Fruit fly (Drosophila melanogaster) whole organism, embryonic: ENCODE results near the gene AIMP2.

ENCODE experiments used
- Antp ChIP-seq: fragments of 200-800 bp; sonication (Bioruptor generic); optimal IDR thresholded peaks from 3 replicates; lab custom pipeline; 2016; ENCODE audit warnings: missing biosample characterization, missing genetic modification characterization
- Atf-2 ChIP-seq: fragments of 200-800 bp; sonication (Bioruptor generic); optimal IDR thresholded peaks from 2 replicates; lab custom pipeline; 2016; ENCODE audit warnings: missing biosample characterization, missing genetic modification characterization
- CG10565 ChIP-seq: fragments of 200-800 bp; sonication (Bioruptor generic); optimal IDR thresholded peaks from 3 replicates; lab custom pipeline; 2016; ENCODE audit warnings: missing biosample characterization, mild to moderate bottlenecking, missing genetic modification characterization
- CG11247 ChIP-seq: fragments of 200-800 bp; sonication (Bioruptor generic); IDR thresholded peaks from 2 replicates; pipeline ENCODE4 v1.3.6; 2022; ENCODE audit warnings: missing biosample characterization, missing genetic modification characterization
- CG11504 ChIP-seq: fragments of 200-800 bp; sonication (Bioruptor generic); optimal IDR thresholded peaks from 3 replicates; lab custom pipeline; 2019; ENCODE audit warnings: missing biosample characterization, mild to moderate bottlenecking, missing genetic modification characterization, moderate library complexity
- CG14441 ChIP-seq: fragments of 200-800 bp; sonication (Bioruptor generic); IDR thresholded peaks from 2 replicates; pipeline ENCODE4 v1.3.6; 2022; ENCODE audit warnings: missing biosample characterization, missing genetic modification characterization
- CG15073 ChIP-seq: fragments of 200-800 bp; sonication (Bioruptor generic); optimal IDR thresholded peaks from 2 replicates; lab custom pipeline; 2016; ENCODE audit warnings: missing biosample characterization, missing genetic modification characterization
- CG2712 ChIP-seq: fragments of 200-800 bp; optimal IDR thresholded peaks from 3 replicates; lab custom pipeline; 2019; ENCODE audit warnings: missing biosample characterization, mild to moderate bottlenecking, missing genetic modification characterization, moderate library complexity
- CG3065 ChIP-seq: fragments of 200-800 bp; sonication (Bioruptor generic); optimal IDR thresholded peaks from 2 replicates; lab custom pipeline; 2016; ENCODE audit warnings: missing biosample characterization, missing genetic modification characterization
- CG4360 ChIP-seq: fragments of 200-800 bp; sonication (Bioruptor generic); IDR thresholded peaks from 2 replicates; pipeline ENCODE4 v1.3.6; 2022; ENCODE audit warnings: missing biosample characterization, missing genetic modification characterization
- CG4424 ChIP-seq: fragments of 200-800 bp; sonication (Bioruptor generic); optimal IDR thresholded peaks from 3 replicates; lab custom pipeline; 2016; ENCODE audit warnings: missing biosample characterization, missing genetic modification characterization
- CG5245 ChIP-seq: fragments of 200-800 bp; sonication (Bioruptor generic); optimal IDR thresholded peaks from 3 replicates; lab custom pipeline; 2016; ENCODE audit warnings: missing biosample characterization, missing genetic modification characterization
- CG7556 ChIP-seq: fragments of 200-800 bp; sonication (Bioruptor generic); optimal IDR thresholded peaks from 2 replicates; lab custom pipeline; 2017; ENCODE audit warnings: missing biosample characterization, mild to moderate bottlenecking, missing genetic modification characterization
- CG7786 ChIP-seq: fragments of 200-800 bp; sonication (Bioruptor generic); optimal IDR thresholded peaks from 2 replicates; lab custom pipeline; 2016; ENCODE audit warnings: missing biosample characterization, missing genetic modification characterization
- CG9437 ChIP-seq: fragments of 200-800 bp; sonication (Bioruptor generic); optimal IDR thresholded peaks from 2 replicates; lab custom pipeline; 2018; ENCODE audit warnings: missing biosample characterization, mild to moderate bottlenecking, missing genetic modification characterization
- CoRest ChIP-seq: fragments of 200-800 bp; sonication (Bioruptor generic); optimal IDR thresholded peaks from 3 replicates; lab custom pipeline; 2018; ENCODE audit warnings: missing biosample characterization, mild to moderate bottlenecking, missing genetic modification characterization, moderate library complexity
- D ChIP-seq, 2 experiments: fragments of 200-800 bp in 1 of 2; fragments of >200 bp in 1 of 2; sonication (Bioruptor generic) in 1 of 2; optimal IDR thresholded peaks; 2 replicates in 1 of 2; 3 replicates in 1 of 2; lab custom pipeline; 2017; ENCODE audit warnings: mild to moderate bottlenecking in 1 of 2, missing biosample characterization in 1 of 2, missing genetic modification characterization in 1 of 2, missing genetic modification reagents in 1 of 2
- D19A ChIP-seq: fragments of 200-800 bp; optimal IDR thresholded peaks from 3 replicates; lab custom pipeline; 2019; ENCODE audit warnings: missing biosample characterization, mild to moderate bottlenecking, missing genetic modification characterization, moderate library complexity
- Ets65A ChIP-seq: fragments of 200-800 bp; sonication (Bioruptor generic); peaks from one replicate; lab custom pipeline; 2016; ENCODE audit warnings: missing biosample characterization, missing genetic modification characterization
- Hmr ChIP-seq: fragments of 200-800 bp; sonication (Bioruptor generic); optimal IDR thresholded peaks from 3 replicates; lab custom pipeline; 2017; ENCODE audit warnings: mild to moderate bottlenecking, missing biosample characterization, missing genetic modification reagents, missing genetic modification characterization
- Hr51 ChIP-seq, 2 experiments: fragments of 200-800 bp; sonication (Bioruptor generic); optimal IDR thresholded peaks; 2 replicates in 1 of 2; 3 replicates in 1 of 2; lab custom pipeline; 2016 to 2018; ENCODE audit warnings: missing biosample characterization in 2 of 2, missing genetic modification characterization in 2 of 2, mild to moderate bottlenecking in 1 of 2, moderate library complexity in 1 of 2
- Hr78 ChIP-seq, 2 experiments: fragments of 200-800 bp in 1 of 2; fragments of >200 bp in 1 of 2; sonication (Bioruptor generic) in 1 of 2; optimal IDR thresholded peaks; 2 replicates each; lab custom pipeline; 2017 to 2019; ENCODE audit warnings: missing biosample characterization in 2 of 2, missing genetic modification characterization in 2 of 2, mild to moderate bottlenecking in 1 of 2, moderate library complexity in 1 of 2
- Nf-YC ChIP-seq: fragments of 200-800 bp; optimal IDR thresholded peaks from 3 replicates; lab custom pipeline; 2019; ENCODE audit warnings: missing biosample characterization, mild to moderate bottlenecking, missing genetic modification characterization, moderate library complexity
- Opbp ChIP-seq: fragments of 200-800 bp; sonication (Bioruptor generic); IDR thresholded peaks from 3 replicates; pipeline ENCODE4 v1.3.6; 2022; ENCODE audit warnings: missing biosample characterization, missing genetic modification characterization; ENCODE audit not compliant: partially characterized antibody
- Side ChIP-seq: fragments of 200-800 bp; sonication (Bioruptor generic); optimal IDR thresholded peaks from 2 replicates; lab custom pipeline; 2016; ENCODE audit warnings: missing biosample characterization, missing genetic modification characterization
- Sry-β ChIP-seq: fragments of 200-800 bp; sonication (Bioruptor generic); optimal IDR thresholded peaks from 2 replicates; lab custom pipeline; 2018; ENCODE audit warnings: missing biosample characterization, mild to moderate bottlenecking, missing genetic modification characterization, moderate library complexity
- bab2 ChIP-seq: fragments of 200-800 bp; sonication (Bioruptor generic); optimal IDR thresholded peaks from 2 replicates; lab custom pipeline; 2016; ENCODE audit warnings: missing biosample characterization, missing genetic modification characterization
- bbx ChIP-seq: fragments of 200-800 bp; sonication (Bioruptor generic); IDR thresholded peaks from 2 replicates; pipeline ENCODE4 v1.3.6; 2022; ENCODE audit warnings: missing biosample characterization, missing genetic modification characterization; ENCODE audit not compliant: partially characterized antibody
- ci ChIP-seq: fragments of 200-800 bp; sonication (Bioruptor generic); IDR thresholded peaks from 3 replicates; pipeline ENCODE4 v1.3.6; 2022; ENCODE audit warnings: missing biosample characterization, missing genetic modification characterization
- dimm ChIP-seq: fragments of 200-800 bp; sonication (Bioruptor generic); IDR thresholded peaks from 2 replicates; pipeline ENCODE4 v1.3.6; 2022; ENCODE audit warnings: missing biosample characterization, missing genetic modification characterization
- dmrt11E ChIP-seq: fragments of 200-800 bp; sonication (Bioruptor generic); optimal IDR thresholded peaks from 3 replicates; lab custom pipeline; 2018; ENCODE audit warnings: missing biosample characterization, mild to moderate bottlenecking, missing genetic modification characterization, moderate library complexity
- hb ChIP-seq: fragments of 200-800 bp; sonication (Bioruptor generic); IDR thresholded peaks from 3 replicates; pipeline ENCODE4 v1.3.6; 2022; ENCODE audit warnings: missing biosample characterization, missing genetic modification characterization; ENCODE audit not compliant: partially characterized antibody
- hbn ChIP-seq: fragments of 200-800 bp; sonication (Bioruptor generic); IDR thresholded peaks from 2 replicates; pipeline ENCODE4 v1.3.6; 2022; ENCODE audit warnings: missing biosample characterization, missing genetic modification characterization; ENCODE audit not compliant: partially characterized antibody
- inv ChIP-seq: fragments of 200-800 bp; sonication (Bioruptor generic); IDR thresholded peaks from 2 replicates; pipeline ENCODE4 v1.3.6; 2022; ENCODE audit warnings: missing biosample characterization, missing genetic modification characterization; ENCODE audit not compliant: partially characterized antibody
- jing ChIP-seq: fragments of 200-800 bp; sonication (Bioruptor generic); optimal IDR thresholded peaks from 2 replicates; lab custom pipeline; 2018; ENCODE audit warnings: missing biosample characterization, mild to moderate bottlenecking, missing genetic modification characterization
- kni ChIP-seq: fragments of 200-800 bp; sonication (Bioruptor generic); optimal IDR thresholded peaks from 3 replicates; lab custom pipeline; 2017; ENCODE audit warnings: mild to moderate bottlenecking, missing biosample characterization, missing genetic modification reagents, missing genetic modification characterization
- lab ChIP-seq: fragments of 200-800 bp; sonication (Bioruptor generic); optimal IDR thresholded peaks from 3 replicates; lab custom pipeline; 2017; ENCODE audit warnings: missing biosample characterization, missing genetic modification characterization, mild to moderate bottlenecking, moderate library complexity, missing genetic modification reagents
- lbe ChIP-seq: fragments of 200-800 bp; sonication (Bioruptor generic); optimal IDR thresholded peaks from 2 replicates; lab custom pipeline; 2016; ENCODE audit warnings: missing biosample characterization, mild to moderate bottlenecking, missing genetic modification characterization
- lilli ChIP-seq: fragments of 200-800 bp; sonication (Bioruptor generic); optimal IDR thresholded peaks from 3 replicates; lab custom pipeline; 2016; ENCODE audit warnings: missing biosample characterization, missing genetic modification characterization
- lmd ChIP-seq: fragments of 200-800 bp; sonication (Bioruptor generic); IDR thresholded peaks from 2 replicates; pipeline ENCODE4 v1.3.6; 2022; ENCODE audit warnings: missing biosample characterization, missing genetic modification characterization
- luna ChIP-seq: fragments of 200-800 bp; sonication (Bioruptor generic); optimal IDR thresholded peaks from 2 replicates; lab custom pipeline; 2016; ENCODE audit warnings: missing biosample characterization, missing genetic modification characterization
- pros ChIP-seq: fragments of 200-800 bp; sonication (Bioruptor generic); optimal IDR thresholded peaks from 3 replicates; lab custom pipeline; 2019; ENCODE audit warnings: missing biosample characterization, mild to moderate bottlenecking, missing genetic modification characterization, moderate library complexity
- sisA ChIP-seq: fragments of 200-800 bp; sonication (Bioruptor generic); IDR thresholded peaks from 2 replicates; pipeline ENCODE4 v1.3.6; 2022; ENCODE audit warnings: missing biosample characterization, missing genetic modification characterization
- trh ChIP-seq: fragments of 200-800 bp; sonication (Bioruptor generic); optimal IDR thresholded peaks from 2 replicates; lab custom pipeline; 2016; ENCODE audit warnings: missing biosample characterization, missing genetic modification characterization
- vvl ChIP-seq: fragments of 200-800 bp; sonication (Bioruptor generic); IDR thresholded peaks from 2 replicates; pipeline ENCODE4 v1.3.6; 2022; ENCODE audit warnings: missing biosample characterization, missing genetic modification characterization
- zen ChIP-seq: fragments of 200-800 bp; sonication (Bioruptor generic); optimal IDR thresholded peaks from 3 replicates; lab custom pipeline; 2018; ENCODE audit warnings: missing biosample characterization, mild to moderate bottlenecking, missing genetic modification characterization, moderate library complexity

The AIMP2 gene

DNA sequence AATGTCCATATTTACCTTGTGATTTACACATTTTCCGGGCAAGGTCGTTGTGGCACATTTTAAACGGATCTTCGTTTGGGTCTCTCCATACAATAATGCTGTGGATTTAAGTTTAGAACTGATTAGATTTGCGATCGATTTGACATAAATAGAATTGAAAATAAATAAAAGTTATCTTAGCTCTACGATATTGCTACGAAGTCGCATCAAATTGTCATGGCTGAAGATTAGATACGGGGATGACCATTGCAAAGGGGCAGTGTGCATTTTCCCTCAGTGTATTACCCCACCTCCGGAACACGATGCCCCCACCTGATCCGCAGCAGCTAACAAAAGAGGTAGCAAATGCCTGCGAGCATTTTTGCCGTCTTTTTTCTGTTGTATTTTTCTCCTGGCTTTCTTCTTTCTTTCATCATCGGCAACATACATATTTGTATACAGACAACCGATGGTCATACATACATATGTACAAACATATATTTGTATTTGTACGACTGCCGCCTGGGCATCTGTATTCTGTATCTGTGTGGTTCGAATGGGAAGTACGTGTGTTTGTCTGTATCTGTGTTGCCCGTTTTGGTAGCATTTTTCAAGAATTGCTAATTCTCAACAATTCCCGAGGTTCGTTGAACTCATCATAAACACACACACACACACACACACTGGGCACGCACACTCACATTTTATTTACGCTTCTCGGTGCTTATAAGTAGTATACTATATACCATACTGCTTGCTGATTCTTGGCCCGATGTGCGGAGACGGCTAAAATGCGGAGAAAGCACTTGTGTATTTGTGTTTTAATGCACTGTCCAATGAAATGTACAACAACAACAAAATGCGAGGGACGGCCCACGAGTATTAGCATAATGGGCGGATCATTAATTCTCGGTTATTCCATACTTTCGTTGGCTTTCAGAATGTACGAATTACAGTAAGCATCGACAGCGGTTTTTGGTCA is 38.7 kb upstream of the AIMP2 start (continued):
- no peak for TF ChIP-seq CG4360 (GFP tag; lab: Robert Waterston, UW)
- TF ChIP-seq D (optimal IDR thresholded peaks at IDR 0.05; lab: Kevin White, UChicago), result no peak
- peak; percentile 33 for TF ChIP-seq D (GFP tag; optimal IDR thresholded peaks at IDR 0.05; lab: Kevin White, UChicago)
- no peak for TF ChIP-seq CoRest
- TF ChIP-seq CG14441, result no peak
- TF ChIP-seq Hmr (GFP tag; lab: Kevin White, UChicago), result no peak
- peak; percentile 21 for TF ChIP-seq CG11504 (tag; lab: Kevin White, UChicago)
- no peak for TF ChIP-seq inv
- peak; percentile 60 for TF ChIP-seq Ets65A (GFP tag; lab: Kevin White, UChicago)
- no peak for TF ChIP-seq trh (GFP tag; lab: Kevin White, UChicago)
- no peak for TF ChIP-seq bab2 (GFP tag; lab: Kevin White, UChicago)
- no peak for TF ChIP-seq CG15073 (GFP tag; lab: Kevin White, UChicago)
- no peak for TF ChIP-seq CG7786 (GFP tag; lab: Kevin White, UChicago)
- TF ChIP-seq lbe, result no peak
- no peak for TF ChIP-seq bbx
- TF ChIP-seq D19A (tag; lab: Kevin White, UChicago), result no peak
- TF ChIP-seq CG9437 (GFP tag; lab: Kevin White, UChicago), result no peak
- peak; percentile 17 for TF ChIP-seq kni (GFP tag; lab: Kevin White, UChicago)
- TF ChIP-seq Side (GFP tag; lab: Kevin White, UChicago), result no peak
- TF ChIP-seq lilli (GFP tag; lab: Kevin White, UChicago), result no peak
- no peak for TF ChIP-seq Sry-β (GFP tag; lab: Kevin White, UChicago)
- TF ChIP-seq Antp (GFP tag; lab: Kevin White, UChicago), result no peak
- TF ChIP-seq vvl (GFP tag; lab: Robert Waterston, UW), result peak; percentile 12; the same call in 1 of the 2 replicates
- no peak for TF ChIP-seq Hr51 (GFP tag; optimal IDR thresholded peaks at IDR 0.05; lab: Kevin White, UChicago)
- TF ChIP-seq CG2712 (tag; lab: Kevin White, UChicago), result no peak
- TF ChIP-seq hb (GFP tag; lab: Robert Waterston, UW), result no peak
- no peak for TF ChIP-seq dmrt11E (tag; lab: Kevin White, UChicago)
- no peak for TF ChIP-seq Hr78 (GFP tag; optimal IDR thresholded peaks at IDR 0.05; lab: Kevin White, UChicago)
- peak; percentile 12 for TF ChIP-seq pros
- TF ChIP-seq CG10565 (GFP tag; lab: Kevin White, UChicago), result no peak
- TF ChIP-seq zen, result no peak
- no peak for TF ChIP-seq CG7556 (GFP tag; lab: Kevin White, UChicago)
- peak; percentile 15 for TF ChIP-seq CG4424 (GFP tag; lab: Kevin White, UChicago)
- no peak for TF ChIP-seq sisA
- TF ChIP-seq Opbp (GFP tag; lab: Robert Waterston, UW), result 0 out of 3 replicates have a peak, but pooled peaks have one; percentile 12
- no peak for TF ChIP-seq hbn
- 0 out of 2 replicates have a peak, but pooled peaks have one; percentile 17 for TF ChIP-seq lmd (GFP tag; lab: Robert Waterston, UW)
- no peak for TF ChIP-seq Nf-YC
- peak; percentile 46; the same call in 1 of the 3 replicates for TF ChIP-seq ci
- no peak for TF ChIP-seq luna (GFP tag; lab: Kevin White, UChicago)
- no peak for TF ChIP-seq CG11247 (GFP tag; lab: Robert Waterston, UW)
- TF ChIP-seq dimm (GFP tag; lab: Robert Waterston, UW), result no peak
- no peak for TF ChIP-seq CG5245
- no peak for TF ChIP-seq CG3065 (GFP tag; lab: Kevin White, UChicago)
- no peak for TF ChIP-seq Atf-2 (GFP tag; lab: Kevin White, UChicago)
- no peak for TF ChIP-seq jing (GFP tag; lab: Kevin White, UChicago)
- peak; percentile 12 for TF ChIP-seq lab
